Fruit fly (Drosophila melanogaster): ENCODE measurements around the gene CG13771.

The CG13771 gene

dm6 chr2L:6683992-6684882 is 20.8 kb upstream of the CG13771 start, which contains the start of gene Nhe3 (continued):
- peak; percentile 67 for TF ChIP-seq Drgx (GFP tag; IDR thresholded peaks at IDR 0.05)
- TF ChIP-seq CG7372 (GFP tag; IDR thresholded peaks at IDR 0.05), result peak; percentile 74
- peak; percentile 76 for TF ChIP-seq slp2 (GFP tag; optimal IDR thresholded peaks at IDR 0.05)
- TF ChIP-seq Sin3A (optimal IDR thresholded peaks at IDR 0.05), result peak; percentile 67
- TF ChIP-seq gce (GFP tag; IDR thresholded peaks at IDR 0.05), result peak; percentile 71; the same call in 1 of the 3 replicates
- no peak for TF ChIP-seq CG42726 (GFP tag; IDR thresholded peaks at IDR 0.05; ENCODE audit: partially characterized antibody)
- peak; percentile 87 for TF ChIP-seq Mad (GFP tag; optimal IDR thresholded peaks at IDR 0.05)
- peak; percentile 73 for TF ChIP-seq CG14667 (GFP tag; IDR thresholded peaks at IDR 0.05)
- TF ChIP-seq CG10366 (GFP tag; IDR thresholded peaks at IDR 0.05), result peak; percentile 80
- peak; percentile 84 for TF ChIP-seq sisA (GFP tag; IDR thresholded peaks at IDR 0.05)
- TF ChIP-seq CG9437 (GFP tag; optimal IDR thresholded peaks at IDR 0.05), result peak; percentile 54
- TF ChIP-seq Hr39 (optimal IDR thresholded peaks at IDR 0.05), result no peak
- no peak for TF ChIP-seq CG4707 (GFP tag; optimal IDR thresholded peaks at IDR 0.05)
- no peak for TF ChIP-seq GATAe (GFP tag; conservative IDR thresholded peaks at IDR 0.05)
- peak; percentile 64 for TF ChIP-seq Sry-δ (GFP tag; optimal IDR thresholded peaks at IDR 0.05)
- TF ChIP-seq zfh2 (GFP tag; optimal IDR thresholded peaks at IDR 0.05), result peak; percentile 84
- peak; percentile 78 for TF ChIP-seq ara (GFP tag; IDR thresholded peaks at IDR 0.05)
- TF ChIP-seq h (optimal IDR thresholded peaks at IDR 0.05), result no peak
- peak; percentile 42 for TF ChIP-seq CG33213 (GFP tag; optimal IDR thresholded peaks at IDR 0.05)
- peak; percentile 57 for TF ChIP-seq CG15601 (tag; optimal IDR thresholded peaks at IDR 0.05)
- TF ChIP-seq Dfd (GFP tag; optimal IDR thresholded peaks at IDR 0.05), result no peak
- TF ChIP-seq CG6254 (GFP tag; optimal IDR thresholded peaks at IDR 0.05), result no peak
- TF ChIP-seq pb (GFP tag; optimal IDR thresholded peaks at IDR 0.05), result peak; percentile 63
- TF ChIP-seq CG31441 (GFP tag; IDR thresholded peaks at IDR 0.05), result no peak
- TF ChIP-seq tna (GFP tag; IDR thresholded peaks at IDR 0.05; ENCODE audit: partially characterized antibody), result no peak
- peak; percentile 51; the same call in 1 of the 2 replicates for TF ChIP-seq inv (GFP tag; IDR thresholded peaks at IDR 0.05; ENCODE audit: partially characterized antibody)
- TF ChIP-seq Mes4 (GFP tag; optimal IDR thresholded peaks at IDR 0.05), result peak; percentile 28
- peak; percentile 84 for TF ChIP-seq Jarid2 (GFP tag; optimal IDR thresholded peaks at IDR 0.05)
- peak; percentile 70; the same call in 2 of the 3 replicates for TF ChIP-seq CG7357 (GFP tag; IDR thresholded peaks at IDR 0.05)
- TF ChIP-seq CG17612 (GFP tag; IDR thresholded peaks at IDR 0.05), result peak; percentile 59; the same call in 1 of the 2 replicates
- peak; percentile 32; the same call in 1 of the 2 replicates for TF ChIP-seq peb (GFP tag; IDR thresholded peaks at IDR 0.05)
- peak; percentile 78 for TF ChIP-seq ttk (GFP tag; IDR thresholded peaks at IDR 0.05)
- peak; percentile 75 for TF ChIP-seq CG4820 (GFP tag; optimal IDR thresholded peaks at IDR 0.05)
- TF ChIP-seq CG11504 (tag; optimal IDR thresholded peaks at IDR 0.05), result no peak
- TF ChIP-seq Rx (GFP tag; IDR thresholded peaks at IDR 0.05), result peak; percentile 80
- TF ChIP-seq B-H1 (GFP tag; IDR thresholded peaks at IDR 0.05), result peak; percentile 68; the same call in 1 of the 3 replicates
- TF ChIP-seq CG43689 (GFP tag; IDR thresholded peaks at IDR 0.05), result no peak; the same call in 1 of the 2 replicates
- TF ChIP-seq CG12744 (GFP tag; optimal IDR thresholded peaks at IDR 0.05), result peak; percentile 71
- TF ChIP-seq CG15479 (GFP tag; optimal IDR thresholded peaks at IDR 0.05), result no peak
- TF ChIP-seq CG2199 (GFP tag; IDR thresholded peaks at IDR 0.05), result peak; percentile 70; the same call in 1 of the 3 replicates
- peak; percentile 55 for TF ChIP-seq CG5953 (GFP tag; IDR thresholded peaks at IDR 0.05)
- peak; percentile 70 for TF ChIP-seq Atf3 (GFP tag; optimal IDR thresholded peaks at IDR 0.05)
- TF ChIP-seq seq (GFP tag; IDR thresholded peaks at IDR 0.05), result peak; percentile 36; the same call in 1 of the 2 replicates
- peak; percentile 81 for TF ChIP-seq CG7556 (GFP tag; optimal IDR thresholded peaks at IDR 0.05)
- peak; percentile 80 for TF ChIP-seq jumu (GFP tag; optimal IDR thresholded peaks at IDR 0.05)
- peak; percentile 82 for TF ChIP-seq H15 (GFP tag; IDR thresholded peaks at IDR 0.05)
- no peak for TF ChIP-seq mirr (GFP tag; optimal IDR thresholded peaks at IDR 0.05)
- peak; percentile 62 for TF ChIP-seq HmgZ (tag; optimal IDR thresholded peaks at IDR 0.05)
- no peak for TF ChIP-seq Nf-YA (GFP tag; IDR thresholded peaks at IDR 0.05)
- peak; percentile 76 for TF ChIP-seq fd3F (GFP tag; optimal IDR thresholded peaks at IDR 0.05)
- peak; percentile 87 for TF ChIP-seq CG17361 (GFP tag; IDR thresholded peaks at IDR 0.05)
